Worm (Caenorhabditis elegans) whole organism, L4 larva: ENCODE data around the gene F31B9.7.

ENCODE experiments used
- D1046.2 ChIP-seq: fragments of 200-800 bp; sonication (Bioruptor generic); IDR thresholded peaks from 2 replicates; pipeline ENCODE4 v1.3.6; 2022; ENCODE audit warnings: missing genetic modification characterization, missing compliant biosample characterization
- F49E8.2 ChIP-seq: sonication (generic microtip); optimal IDR thresholded peaks from 2 replicates; lab custom pipeline; 2016; ENCODE audit warnings: missing compliant biosample characterization, mild to moderate bottlenecking, missing genetic modification characterization, borderline replicate concordance
- R02D3.7 ChIP-seq: fragments of 150-350 bp; sonication (generic microtip); optimal IDR thresholded peaks from 3 replicates; lab custom pipeline; 2014; ENCODE audit warnings: missing biosample characterization, missing genetic modification characterization
- T20F7.1 ChIP-seq: fragments of 200-800 bp; sonication (Bioruptor generic); optimal IDR thresholded peaks from 2 replicates; lab custom pipeline; 2018; ENCODE audit warnings: mild to moderate bottlenecking, missing genetic modification characterization, missing compliant biosample characterization
- Y105C5A.15 ChIP-seq: fragments of 200-800 bp; sonication (Bioruptor generic); IDR thresholded peaks from 2 replicates; pipeline ENCODE4 v1.3.6; 2022; ENCODE audit warnings: missing genetic modification characterization, missing compliant biosample characterization
- Y48G9A.11 ChIP-seq: fragments of 200-800 bp; sonication (Bioruptor generic); IDR thresholded peaks from 2 replicates; pipeline ENCODE4 v1.3.6; 2022; ENCODE audit warnings: missing genetic modification reagents, missing genetic modification characterization, missing compliant biosample characterization
- ZK546.5 ChIP-seq, 2 experiments: sonication (generic microtip); optimal IDR thresholded peaks; 2 replicates each; lab custom pipeline; 2017; ENCODE audit warnings: missing biosample characterization in 2 of 2, missing genetic modification characterization in 2 of 2
- aha-1 ChIP-seq: fragments of 150-350 bp; peaks from one replicate; lab custom pipeline; 2014; ENCODE audit warnings: missing biosample characterization, missing genetic modification characterization
- ama-1 ChIP-seq: fragments of 150-350 bp; optimal IDR thresholded peaks from 2 replicates; lab custom pipeline; 2014; ENCODE audit warnings: inconsistent platforms, mixed read lengths
- arid-1 ChIP-seq: fragments of 200-800 bp; sonication (Bioruptor generic); conservative IDR thresholded peaks from 2 replicates; pipeline ENCODE4 v1.3.6; 2022; ENCODE audit warnings: missing genetic modification reagents, missing genetic modification characterization, missing compliant biosample characterization
- ceh-62 ChIP-seq: sonication (generic microtip); optimal IDR thresholded peaks from 2 replicates; lab custom pipeline; 2017; ENCODE audit warnings: missing biosample characterization, missing genetic modification characterization
- cey-2 ChIP-seq: sonication (generic microtip); optimal IDR thresholded peaks from 3 replicates; lab custom pipeline; 2017; ENCODE audit warnings: missing genetic modification characterization, mild to moderate bottlenecking, missing compliant biosample characterization, antibody characterized with exemption, borderline replicate concordance; ENCODE audit not compliant: insufficient read depth
- dmd-9 ChIP-seq: fragments of 200-800 bp; sonication (Bioruptor generic); IDR thresholded peaks from 2 replicates; pipeline ENCODE4 v1.3.6; 2022; ENCODE audit warnings: missing genetic modification reagents, missing genetic modification characterization, missing compliant biosample characterization
- dpl-1 ChIP-seq: fragments of 150-350 bp; optimal IDR thresholded peaks from 2 replicates; lab custom pipeline; 2014; ENCODE audit warnings: missing biosample characterization, missing genetic modification reagents, missing genetic modification characterization
- dve-1 ChIP-seq: sonication (generic microtip); optimal IDR thresholded peaks from 2 replicates; lab custom pipeline; 2017; ENCODE audit warnings: antibody characterized with exemption, mild to moderate bottlenecking, missing genetic modification characterization, missing compliant biosample characterization; ENCODE audit not compliant: insufficient read depth
- fkh-10 ChIP-seq: fragments of 150-350 bp; optimal IDR thresholded peaks from 2 replicates; lab custom pipeline; 2014; ENCODE audit warnings: missing biosample characterization, missing genetic modification reagents, missing genetic modification characterization
- jun-1 ChIP-seq: fragments of 150-350 bp; optimal IDR thresholded peaks from 2 replicates; lab custom pipeline; 2014; ENCODE audit warnings: missing biosample characterization, missing genetic modification reagents, missing genetic modification characterization
- lin-1 ChIP-seq: fragments of 200-800 bp; sonication (Bioruptor generic); IDR thresholded peaks from 2 replicates; pipeline ENCODE4 v1.3.6; 2022; ENCODE audit warnings: missing genetic modification reagents, missing genetic modification characterization, missing compliant biosample characterization
- lin-15B ChIP-seq: fragments of 150-350 bp; sonication (generic microtip); optimal IDR thresholded peaks from 3 replicates; lab custom pipeline; 2014; ENCODE audit warnings: missing biosample characterization, missing genetic modification characterization
- lin-29 ChIP-seq: fragments of 200-800 bp; sonication (Bioruptor generic); IDR thresholded peaks from 2 replicates; pipeline ENCODE4 v1.3.6; 2022; ENCODE audit warnings: missing genetic modification reagents, missing genetic modification characterization, missing compliant biosample characterization
- lsy-2 ChIP-seq, 2 experiments: fragments of 150-350 bp in 1 of 2; sonication (generic microtip) in 1 of 2; optimal IDR thresholded peaks; 2 replicates each; lab custom pipeline; 2014 to 2017; ENCODE audit warnings: missing biosample characterization in 2 of 2, missing genetic modification characterization in 2 of 2
- madf-9 ChIP-seq: fragments of 200-800 bp; sonication (Bioruptor generic); conservative IDR thresholded peaks from 2 replicates; pipeline ENCODE4 v1.3.6; 2022; ENCODE audit warnings: missing genetic modification reagents, missing genetic modification characterization, missing compliant biosample characterization
- nhr-11 ChIP-seq: fragments of 150-350 bp; optimal IDR thresholded peaks from 2 replicates; lab custom pipeline; 2014; ENCODE audit warnings: missing biosample characterization, missing genetic modification characterization
- nhr-111 ChIP-seq: fragments of 200-800 bp; sonication (Bioruptor generic); optimal IDR thresholded peaks from 2 replicates; lab custom pipeline; 2018; ENCODE audit warnings: mild to moderate bottlenecking, missing genetic modification characterization, missing compliant biosample characterization
- nhr-41 ChIP-seq: fragments of 200-800 bp; sonication (Bioruptor generic); IDR thresholded peaks from 2 replicates; pipeline ENCODE4 v1.3.6; 2022; ENCODE audit warnings: missing genetic modification reagents, missing genetic modification characterization, missing compliant biosample characterization
- nhr-6 ChIP-seq: fragments of 150-350 bp; optimal IDR thresholded peaks from 2 replicates; lab custom pipeline; 2014; ENCODE audit warnings: missing biosample characterization, missing genetic modification characterization
- php-3 ChIP-seq: fragments of 200-800 bp; sonication (Bioruptor generic); IDR thresholded peaks from 2 replicates; pipeline ENCODE4 v1.3.6; 2022; ENCODE audit warnings: missing genetic modification reagents, missing genetic modification characterization, missing compliant biosample characterization
- sdz-12 ChIP-seq: fragments of 200-800 bp; sonication (Bioruptor generic); optimal IDR thresholded peaks from 2 replicates; lab custom pipeline; 2018; ENCODE audit warnings: mild to moderate bottlenecking, missing genetic modification characterization, missing compliant biosample characterization
- set-16 ChIP-seq: fragments of 200-800 bp; sonication (Bioruptor generic); IDR thresholded peaks from 2 replicates; pipeline ENCODE4 v1.3.6; 2022; ENCODE audit warnings: missing genetic modification reagents, missing genetic modification characterization, missing compliant biosample characterization
- unc-130 ChIP-seq: sonication (generic microtip); optimal IDR thresholded peaks from 2 replicates; lab custom pipeline; 2016; ENCODE audit warnings: missing genetic modification reagents, missing genetic modification characterization, missing compliant biosample characterization
- unc-62 ChIP-seq, 3 experiments: fragments of 150-350 bp in 1 of 3; sonication (generic microtip); optimal IDR thresholded peaks in 2 of 3; peaks in 1 of 3; 1 replicate in 1 of 3; 2 replicates in 2 of 3; lab custom pipeline; 2014 to 2017; ENCODE audit warnings: missing biosample characterization in 3 of 3, missing genetic modification characterization in 3 of 3, missing genetic modification reagents in 3 of 3, missing genotype in 1 of 3
- zfp-2 ChIP-seq: sonication (generic microtip); optimal IDR thresholded peaks from 2 replicates; lab custom pipeline; 2016; ENCODE audit warnings: mild to moderate bottlenecking, missing genetic modification characterization, missing compliant biosample characterization
- zip-11 ChIP-seq: fragments of 200-800 bp; sonication (Bioruptor generic); IDR thresholded peaks from 2 replicates; pipeline ENCODE4 v1.3.6; 2022; ENCODE audit warnings: missing genetic modification characterization, missing compliant biosample characterization
- zip-2 ChIP-seq: fragments of 150-350 bp; optimal IDR thresholded peaks from 2 replicates; lab custom pipeline; 2014; ENCODE audit warnings: missing biosample characterization, missing genetic modification characterization

Gene F31B9.7

DNA sequence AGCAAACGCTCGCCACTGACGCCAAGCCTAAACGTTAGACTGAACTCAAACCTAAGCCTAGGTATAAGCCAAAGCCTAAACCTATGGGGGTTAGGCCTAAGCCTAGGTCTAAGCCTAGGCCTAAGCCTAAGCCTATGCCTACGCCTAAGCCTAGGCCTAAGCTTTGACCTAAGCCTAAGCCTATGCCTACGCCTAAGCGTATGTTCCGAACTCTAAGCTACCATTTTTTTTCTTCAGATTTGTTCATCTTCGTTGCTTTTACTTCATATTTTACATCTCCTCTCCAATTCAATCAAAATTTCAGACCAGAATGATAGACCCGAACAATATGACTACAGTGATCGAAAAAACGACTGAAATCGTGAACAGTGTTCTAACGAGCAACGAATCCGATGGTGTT lies 9.1 kb upstream of the F31B9.7 start, which contains the start of gene npr-33:
Gene npr-33 (plus strand): TSS at position 301 of the 400 bp plus-strand sequence.
- no peak for TF ChIP-seq jun-1 (tag; lab: Kevin White, UChicago)
- TF ChIP-seq nhr-41 (GFP tag; lab: Robert Waterston, UW): no peak
- no peak for TF ChIP-seq lin-29 (GFP tag; lab: Robert Waterston, UW)
- TF ChIP-seq madf-9 (GFP tag; lab: Robert Waterston, UW): no peak
- no peak for TF ChIP-seq dve-1 (tag; lab: Kevin White, UChicago)
- no peak for TF ChIP-seq F49E8.2 (tag; lab: Kevin White, UChicago)
- no peak for TF ChIP-seq sdz-12
- no peak for TF ChIP-seq D1046.2 (GFP tag; lab: Robert Waterston, UW)
- no peak for TF ChIP-seq Y48G9A.11
- TF ChIP-seq ZK546.5 (tag; optimal IDR thresholded peaks at IDR 0.05; lab: Kevin White, UChicago): no peak
- TF ChIP-seq fkh-10: no peak
- TF ChIP-seq zip-2 (tag; lab: Kevin White, UChicago): no peak
- TF ChIP-seq ama-1 (lab: Kevin White, UChicago): no peak
- TF ChIP-seq R02D3.7: no peak
- TF ChIP-seq cey-2 (tag; lab: Kevin White, UChicago): no peak

DNA sequence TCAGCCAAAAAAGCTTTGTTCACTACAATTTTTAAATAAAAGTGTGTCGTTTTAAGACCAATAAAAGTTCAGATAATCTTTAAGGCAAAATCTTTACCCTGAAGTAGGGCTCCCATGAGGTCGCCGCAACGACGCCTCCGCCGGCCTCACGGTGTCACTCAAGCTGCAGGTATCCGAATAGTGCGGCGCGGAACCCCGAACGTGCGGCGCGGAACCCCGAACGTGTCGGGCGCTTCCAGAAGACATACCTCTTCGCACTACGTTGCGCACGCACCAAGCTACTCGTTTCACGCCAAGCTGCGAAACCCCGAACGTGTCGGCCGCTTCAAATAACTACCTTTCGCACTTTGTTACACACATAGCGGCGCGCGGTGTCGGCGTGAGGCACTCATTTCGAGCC lies 6.6 kb upstream of the F31B9.7 start:
- TF ChIP-seq aha-1 (tag; lab: Kevin White, UChicago) (peak; percentile 15), set-16 (GFP tag; lab: Robert Waterston, UW) (peak; percentile 88), php-3 (no peak), nhr-11 (tag; lab: Kevin White, UChicago) (no peak), zip-11 (no peak), nhr-111 (GFP tag; lab: Kevin White, UChicago) (no peak), arid-1 (no peak), lin-15B (tag; lab: Kevin White, UChicago) (no peak), ceh-62 (tag; lab: Kevin White, UChicago) (no peak), dmd-9 (GFP tag; lab: Robert Waterston, UW) (0 out of 2 replicates have a peak, but pooled peaks have one; percentile 20), dpl-1 (GFP tag; lab: Kevin White, UChicago) (no peak), ama-1 (lab: Kevin White, UChicago) (no peak), dve-1 (tag; lab: Kevin White, UChicago) (no peak), Y105C5A.15 (GFP tag; lab: Robert Waterston, UW) (no peak), unc-130 (GFP tag; lab: Kevin White, UChicago) (no peak), nhr-6 (tag; lab: Kevin White, UChicago) (no peak), zfp-2 (tag; lab: Kevin White, UChicago) (no peak)
- TF ChIP-seq, all 104 proteins: peak for 3

DNA sequence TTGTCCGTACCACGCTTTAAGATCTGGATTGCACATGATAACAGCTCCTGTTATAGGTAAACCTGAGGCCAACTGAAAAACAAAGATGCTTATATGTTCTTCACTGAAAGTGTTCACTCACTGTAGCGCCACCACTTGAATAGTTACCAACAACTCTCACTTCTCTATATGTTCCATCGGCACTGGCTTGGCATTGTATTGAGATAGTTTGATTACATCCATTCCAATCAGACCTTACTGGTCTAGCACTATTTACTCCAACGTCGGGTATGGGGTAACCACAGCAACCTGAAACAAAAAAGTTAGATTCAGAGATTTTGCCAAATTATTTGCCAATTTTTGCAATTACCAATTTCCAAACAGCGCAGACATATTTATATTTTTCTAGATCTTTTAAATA lies 3.7 kb upstream of the F31B9.7 start:
- no peak for TF ChIP-seq unc-130 (GFP tag; lab: Kevin White, UChicago)
- TF ChIP-seq unc-62 (GFP tag; optimal IDR thresholded peaks at IDR 0.05 in 1 of 2; lab: Kevin White, UChicago): peak in 1 of 2 experiments; percentile 96
- TF ChIP-seq unc-62 (tag; optimal IDR thresholded peaks at IDR 0.05; lab: Kevin White, UChicago): no peak

DNA sequence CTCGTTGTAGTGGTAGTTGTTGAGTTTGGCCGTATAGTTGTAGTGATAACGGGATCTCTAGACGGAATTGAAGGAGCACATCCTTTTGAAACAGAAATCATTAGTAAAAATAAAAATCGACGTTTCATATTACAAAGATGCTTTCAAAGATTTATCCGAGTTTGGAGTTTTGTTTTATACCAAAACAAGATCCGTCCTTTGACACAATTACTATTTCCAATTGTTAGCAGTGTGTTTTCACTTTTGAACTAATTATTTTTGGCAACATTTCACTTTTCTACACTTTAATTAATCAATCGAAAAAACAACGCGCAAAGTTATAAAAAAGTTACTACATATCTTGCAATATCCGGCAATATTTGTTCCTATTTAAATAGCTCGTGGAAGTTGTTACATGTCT lies 2.5 kb upstream of the F31B9.7 start, which contains the start of the genes F31B9.4 and F31B9.2:
Gene F31B9.4 (minus strand): TSS at position 101 of the 400 bp plus-strand sequence.
Gene F31B9.2 (plus strand): TSS at position 368 of the 400 bp plus-strand sequence.
- TF ChIP-seq T20F7.1 (no peak), lsy-2 (tag; optimal IDR thresholded peaks at IDR 0.05; lab: Kevin White, UChicago) (no peak), lin-1 (no peak)
